Fruit fly (Drosophila melanogaster): ENCODE data around the gene Notum.

- TF ChIP-seq pan (optimal IDR thresholded peaks at IDR 0.05), result no peak
- TF ChIP-seq EcR (GFP tag; optimal IDR thresholded peaks at IDR 0.05), result no peak
These were observed 43.4 kb upstream of the Notum start, which contains the start of gene CG17027 for dm6 chr3L:15979912-15980311.
